Worm (Caenorhabditis elegans) whole organism, late embryonic: Measurements from ENCODE around the gene mec-5.

Experiments used
- ama-1 ChIP-seq: fragments of 150-350 bp; optimal IDR thresholded peaks from 2 replicates; lab custom pipeline; 2014
- fax-1 ChIP-seq: sonication (generic microtip); optimal IDR thresholded peaks from 2 replicates; lab custom pipeline; 2016; ENCODE audit warnings: missing genotype, missing genetic modification characterization, missing compliant biosample characterization
- hlh-13 ChIP-seq: fragments of 200-800 bp; sonication (Bioruptor generic); optimal IDR thresholded peaks from 2 replicates; lab custom pipeline; 2018; ENCODE audit warnings: mild to moderate bottlenecking, missing genetic modification characterization, missing compliant biosample characterization
- ttx-3 ChIP-seq: sonication (generic microtip); optimal IDR thresholded peaks from 2 replicates; lab custom pipeline; 2016; ENCODE audit warnings: missing genetic modification reagents, missing genetic modification characterization, missing compliant biosample characterization

ce11 chrX:15912841-15913240 is 31.0 kb upstream of the mec-5 start:
- TF ChIP-seq ama-1 (lab: Kevin White, UChicago) (no peak), fax-1 (tag; lab: Kevin White, UChicago) (no peak), ttx-3 (tag; lab: Kevin White, UChicago) (no peak), hlh-13 (GFP tag; lab: Kevin White, UChicago) (no peak)
